Fruit fly (Drosophila melanogaster) whole organism, adult: Measurements from ENCODE around the gene HGTX.

Experiments
- CG11617 ChIP-seq: fragments of 200-800 bp; sonication (Bioruptor generic); optimal IDR thresholded peaks from 2 replicates; lab custom pipeline; 2017; ENCODE audit warnings: mild to moderate bottlenecking, missing biosample characterization, missing genetic modification reagents, missing genetic modification characterization
- CG12768 ChIP-seq: fragments of 200-800 bp; sonication (Bioruptor generic); optimal IDR thresholded peaks from 2 replicates; lab custom pipeline; 2017; ENCODE audit warnings: missing biosample characterization, missing genetic modification characterization, mild to moderate bottlenecking, moderate library complexity, missing genetic modification reagents
- CG14711 ChIP-seq: fragments of 200-800 bp; sonication (Bioruptor generic); optimal IDR thresholded peaks from 2 replicates; lab custom pipeline; 2018; ENCODE audit warnings: missing biosample characterization, mild to moderate bottlenecking, missing genetic modification characterization, moderate library complexity
- CG1620 ChIP-seq: fragments of 200-800 bp; sonication (Bioruptor generic); optimal IDR thresholded peaks from 2 replicates; lab custom pipeline; 2016; ENCODE audit warnings: missing biosample characterization, missing genetic modification characterization
- CG33017 ChIP-seq: fragments of 200-800 bp; sonication (Bioruptor generic); optimal IDR thresholded peaks from 2 replicates; lab custom pipeline; 2018; ENCODE audit warnings: missing biosample characterization, mild to moderate bottlenecking, missing genetic modification characterization, moderate library complexity
- CG5204 ChIP-seq: fragments of 200-800 bp; sonication (Bioruptor generic); optimal IDR thresholded peaks from 2 replicates; lab custom pipeline; 2016; ENCODE audit warnings: missing biosample characterization, missing genetic modification characterization
- CG7045 ChIP-seq: fragments of 200-800 bp; sonication (Bioruptor generic); optimal IDR thresholded peaks from 2 replicates; lab custom pipeline; 2017; ENCODE audit warnings: missing biosample characterization, mild to moderate bottlenecking, missing genetic modification characterization
- CG7101 ChIP-seq: fragments of 200-800 bp; sonication (Bioruptor generic); optimal IDR thresholded peaks from 2 replicates; lab custom pipeline; 2018; ENCODE audit warnings: missing biosample characterization, mild to moderate bottlenecking, missing genetic modification characterization, moderate library complexity
- Clk ChIP-seq: fragments of 200-800 bp; sonication (Bioruptor generic); optimal IDR thresholded peaks from 2 replicates; lab custom pipeline; 2017; ENCODE audit warnings: missing biosample characterization, missing genetic modification characterization
- Crg-1 ChIP-seq: fragments of 200-800 bp; sonication (Bioruptor generic); optimal IDR thresholded peaks from 2 replicates; lab custom pipeline; 2016; ENCODE audit warnings: missing biosample characterization, missing genetic modification characterization
- Hr96 ChIP-seq: fragments of 200-800 bp; sonication (Bioruptor generic); optimal IDR thresholded peaks from 2 replicates; lab custom pipeline; 2016; ENCODE audit warnings: missing biosample characterization, missing genetic modification characterization
- Mnt ChIP-seq: fragments of 200-800 bp; sonication (Bioruptor generic); optimal IDR thresholded peaks from 2 replicates; lab custom pipeline; 2016; ENCODE audit warnings: missing biosample characterization, mild to moderate bottlenecking, missing genetic modification characterization
- bab1 ChIP-seq: fragments of 200-800 bp; sonication (Bioruptor generic); optimal IDR thresholded peaks from 3 replicates; lab custom pipeline; 2019; ENCODE audit warnings: missing biosample characterization, mild to moderate bottlenecking, missing genetic modification characterization, moderate library complexity
- cic ChIP-seq: fragments of 200-800 bp; sonication (Bioruptor generic); optimal IDR thresholded peaks from 2 replicates; lab custom pipeline; 2017; ENCODE audit warnings: missing biosample characterization, mild to moderate bottlenecking, missing genetic modification characterization, moderate library complexity
- cnc ChIP-seq, 2 experiments: fragments of >200 bp; optimal IDR thresholded peaks; 2 replicates each; lab custom pipeline; 2017
- kay ChIP-seq: fragments of 200-800 bp; sonication (Bioruptor generic); peaks from one replicate; lab custom pipeline; 2016; ENCODE audit warnings: missing biosample characterization, missing genetic modification characterization, borderline replicate concordance
- ovo ChIP-seq: fragments of 200-800 bp; sonication (Bioruptor generic); optimal IDR thresholded peaks from 2 replicates; lab custom pipeline; 2016; ENCODE audit warnings: missing biosample characterization, missing genetic modification characterization
- pad ChIP-seq: fragments of 200-800 bp; sonication (Bioruptor generic); optimal IDR thresholded peaks from 3 replicates; lab custom pipeline; 2017; ENCODE audit warnings: missing biosample characterization, missing genetic modification characterization, mild to moderate bottlenecking, moderate library complexity, missing genetic modification reagents
- tj ChIP-seq: fragments of 200-800 bp; sonication (Bioruptor generic); optimal IDR thresholded peaks from 3 replicates; lab custom pipeline; 2017; ENCODE audit warnings: missing biosample characterization, mild to moderate bottlenecking, missing genetic modification characterization, moderate library complexity
- toe ChIP-seq: fragments of 200-800 bp; sonication (Bioruptor generic); optimal IDR thresholded peaks from 2 replicates; lab custom pipeline; 2016; ENCODE audit warnings: missing biosample characterization, missing genetic modification characterization

The HGTX gene

DNA sequence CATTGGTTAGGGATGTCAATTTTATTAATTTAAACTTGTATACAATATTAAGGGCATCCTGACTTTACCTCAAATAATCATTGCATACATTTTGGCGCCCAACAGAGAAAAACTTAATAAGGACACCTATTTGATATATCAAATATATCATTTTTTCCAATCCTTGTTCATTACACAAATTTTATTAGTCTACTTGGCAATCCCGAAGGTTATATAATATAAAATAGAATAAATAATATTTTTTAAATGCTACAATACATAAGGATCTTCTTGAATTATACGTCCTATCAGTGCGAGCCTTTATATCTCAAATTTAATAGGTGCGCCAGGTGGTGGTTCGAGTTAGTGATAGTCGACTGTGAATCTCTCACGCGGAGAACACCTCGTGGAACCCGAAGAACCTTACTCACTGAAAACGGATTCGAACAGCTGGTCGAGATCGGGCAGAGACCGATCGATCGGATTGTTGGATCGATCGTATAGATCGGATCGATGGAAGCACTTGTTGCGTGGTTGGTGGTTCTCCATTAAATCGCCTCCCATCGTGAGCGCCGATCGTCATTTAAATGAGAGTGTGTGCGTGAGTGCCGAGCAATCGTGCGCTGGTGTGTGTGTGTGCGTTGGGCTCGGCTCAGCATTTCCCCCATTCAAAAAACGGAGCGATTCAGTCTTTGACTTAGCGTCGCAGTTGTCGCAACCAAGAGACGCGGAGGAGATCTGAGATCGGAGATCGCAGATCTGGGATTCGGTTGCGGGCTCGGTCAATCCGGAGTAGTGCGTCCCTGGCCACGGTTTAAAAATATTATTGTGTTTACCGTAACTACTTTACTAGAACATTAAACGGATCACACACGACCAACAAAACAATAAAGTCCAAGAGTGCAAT lies 14.7 kb upstream of the HGTX start, which contains the start of gene shd:
shd (plus strand) TSS at position 667 of the 886 bp plus-strand sequence.
- no peak for TF ChIP-seq CG12768 (GFP tag; lab: Kevin White, UChicago)
- peak; percentile 46 for TF ChIP-seq tj
- peak; percentile 19 for TF ChIP-seq kay (GFP tag; lab: Kevin White, UChicago)
- TF ChIP-seq cic (GFP tag; lab: Kevin White, UChicago): peak; percentile 47

DNA sequence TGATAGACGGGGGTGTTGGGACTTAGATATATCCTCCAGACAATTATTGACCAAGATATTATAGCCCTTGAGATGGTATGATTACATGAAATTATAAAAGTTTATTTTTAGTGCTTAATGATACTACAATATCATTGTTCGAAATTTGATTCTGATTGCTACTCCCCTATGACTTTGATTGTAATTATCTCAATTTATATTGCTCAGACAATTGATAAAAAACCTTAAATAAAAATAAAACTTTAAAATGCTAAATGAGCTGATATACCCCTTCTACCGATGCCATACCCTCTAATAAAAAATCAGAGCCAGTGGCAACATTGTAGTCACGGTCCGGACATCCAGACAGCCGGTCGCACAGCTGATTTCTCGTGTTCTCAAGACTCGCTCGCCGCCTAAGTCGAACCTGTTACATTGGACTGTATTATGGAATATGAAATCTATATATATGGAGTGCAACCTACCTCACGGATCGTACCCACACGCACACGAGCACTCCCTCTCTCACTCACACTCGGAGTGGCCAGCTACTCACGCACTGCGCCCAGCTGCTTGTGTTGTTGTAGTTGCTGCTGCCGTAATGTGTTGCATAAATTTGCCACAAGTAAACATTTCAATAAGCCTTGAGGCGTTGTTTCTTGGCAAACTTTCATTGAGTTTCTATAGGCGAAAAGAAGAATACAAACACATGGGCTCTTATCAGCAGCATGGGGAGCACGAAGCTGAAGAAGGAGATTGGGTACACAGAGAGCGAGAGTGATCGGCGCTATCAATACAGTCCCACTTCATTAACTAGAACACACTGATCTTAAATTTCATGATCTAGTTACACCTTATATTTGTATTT lies 13.8 kb upstream of the HGTX start:
- TF ChIP-seq tj: no peak
- no peak for TF ChIP-seq CG7101
- no peak for TF ChIP-seq CG11617 (GFP tag; lab: Kevin White, UChicago)
- no peak for TF ChIP-seq Crg-1
- TF ChIP-seq CG7045 (GFP tag; lab: Kevin White, UChicago): no peak
- no peak for TF ChIP-seq CG14711 (tag; lab: Kevin White, UChicago)
- TF ChIP-seq cic (GFP tag; lab: Kevin White, UChicago): no peak
- no peak for TF ChIP-seq toe (GFP tag; lab: Kevin White, UChicago)
- no peak for TF ChIP-seq CG5204 (GFP tag; lab: Kevin White, UChicago)
- no peak for TF ChIP-seq cnc (optimal IDR thresholded peaks at IDR 0.05; lab: Kevin White, UChicago)
- TF ChIP-seq Hr96 (GFP tag; lab: Kevin White, UChicago): no peak
- TF ChIP-seq pad (GFP tag; lab: Kevin White, UChicago): no peak
- no peak for TF ChIP-seq bab1 (GFP tag; lab: Kevin White, UChicago)
- no peak for TF ChIP-seq CG33017 (tag; lab: Kevin White, UChicago)
- TF ChIP-seq Clk: no peak
- TF ChIP-seq ovo (GFP tag; lab: Kevin White, UChicago): no peak

DNA sequence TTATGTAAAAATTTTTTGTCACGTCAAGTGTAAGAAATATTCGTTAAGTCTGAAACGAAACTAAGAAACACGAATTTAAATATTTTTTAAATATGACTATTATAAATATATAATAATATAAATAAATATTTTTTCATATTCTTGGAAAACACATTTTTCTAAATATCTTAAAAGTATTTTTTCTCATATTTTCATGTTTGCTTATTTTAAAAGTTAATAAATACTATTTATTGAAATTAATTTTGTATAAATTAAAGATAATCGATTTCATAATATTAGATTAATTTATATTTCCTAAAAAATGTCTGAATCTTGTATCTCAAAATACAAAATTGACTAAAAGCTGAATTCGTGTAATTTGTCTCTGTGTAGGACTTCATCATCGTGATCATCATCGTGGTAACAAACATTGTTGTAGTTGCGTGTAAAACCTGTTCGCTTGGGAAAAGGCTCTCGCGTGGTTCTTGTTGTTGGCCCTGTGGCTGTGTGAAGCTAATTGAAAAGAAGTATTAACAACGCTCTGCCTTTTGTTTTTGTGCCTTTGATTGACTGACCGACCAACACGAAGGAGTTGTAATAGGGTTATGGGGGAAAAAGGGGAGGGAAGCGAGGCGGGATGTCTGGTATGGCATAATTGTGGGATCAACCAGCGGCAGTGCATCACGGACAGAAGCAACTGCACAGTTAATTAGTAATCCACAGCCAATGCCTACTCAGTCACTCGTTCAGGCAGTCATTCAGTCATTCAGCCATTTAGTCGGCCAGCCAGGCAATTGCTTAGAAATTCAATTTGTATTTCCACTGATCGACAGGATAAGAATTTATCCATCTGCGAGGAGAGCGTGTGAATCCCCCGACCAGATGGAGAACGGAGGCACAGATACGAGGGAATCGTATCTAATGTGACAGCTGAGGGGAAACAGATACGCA lies 12.3 kb upstream of the HGTX start:
- TF ChIP-seq Crg-1 (no peak), cnc (optimal IDR thresholded peaks at IDR 0.05; lab: Kevin White, UChicago) (no peak), CG11617 (GFP tag; lab: Kevin White, UChicago) (no peak), Clk (no peak), kay (GFP tag; lab: Kevin White, UChicago) (no peak), CG12768 (GFP tag; lab: Kevin White, UChicago) (no peak), cic (GFP tag; lab: Kevin White, UChicago) (no peak), ovo (GFP tag; lab: Kevin White, UChicago) (no peak), pad (GFP tag; lab: Kevin White, UChicago) (no peak), CG33017 (tag; lab: Kevin White, UChicago) (no peak), Mnt (GFP tag; lab: Kevin White, UChicago) (no peak), CG7101 (no peak), CG5204 (GFP tag; lab: Kevin White, UChicago) (no peak), tj (no peak), Hr96 (GFP tag; lab: Kevin White, UChicago) (no peak), bab1 (GFP tag; lab: Kevin White, UChicago) (no peak), CG1620 (no peak)

DNA sequence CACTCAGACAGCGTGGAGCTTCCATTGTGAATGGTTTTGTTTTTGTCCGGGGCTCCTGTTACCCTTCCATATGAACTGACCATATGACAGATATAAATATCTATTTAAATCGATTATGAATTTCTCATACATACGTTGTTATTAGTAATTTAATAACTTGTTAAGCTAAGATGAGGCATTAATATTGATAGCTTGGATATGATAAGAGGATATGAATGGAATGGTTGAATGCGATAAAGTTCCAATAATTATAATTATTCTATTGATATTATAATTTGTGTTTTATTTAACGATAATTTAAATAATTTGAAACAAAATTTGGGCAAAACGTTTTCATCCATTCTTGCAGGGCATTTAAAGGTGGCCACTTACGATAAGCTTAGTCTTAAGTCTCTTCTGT lies 11.1 kb upstream of the HGTX start:
- TF ChIP-seq cnc (optimal IDR thresholded peaks at IDR 0.05; lab: Kevin White, UChicago) (no peak), tj (no peak), CG5204 (GFP tag; lab: Kevin White, UChicago) (no peak), cic (GFP tag; lab: Kevin White, UChicago) (no peak), ovo (GFP tag; lab: Kevin White, UChicago) (no peak), Hr96 (GFP tag; lab: Kevin White, UChicago) (no peak), CG7101 (no peak), CG1620 (no peak), Mnt (GFP tag; lab: Kevin White, UChicago) (no peak), toe (GFP tag; lab: Kevin White, UChicago) (no peak), CG11617 (GFP tag; lab: Kevin White, UChicago) (no peak)

DNA sequence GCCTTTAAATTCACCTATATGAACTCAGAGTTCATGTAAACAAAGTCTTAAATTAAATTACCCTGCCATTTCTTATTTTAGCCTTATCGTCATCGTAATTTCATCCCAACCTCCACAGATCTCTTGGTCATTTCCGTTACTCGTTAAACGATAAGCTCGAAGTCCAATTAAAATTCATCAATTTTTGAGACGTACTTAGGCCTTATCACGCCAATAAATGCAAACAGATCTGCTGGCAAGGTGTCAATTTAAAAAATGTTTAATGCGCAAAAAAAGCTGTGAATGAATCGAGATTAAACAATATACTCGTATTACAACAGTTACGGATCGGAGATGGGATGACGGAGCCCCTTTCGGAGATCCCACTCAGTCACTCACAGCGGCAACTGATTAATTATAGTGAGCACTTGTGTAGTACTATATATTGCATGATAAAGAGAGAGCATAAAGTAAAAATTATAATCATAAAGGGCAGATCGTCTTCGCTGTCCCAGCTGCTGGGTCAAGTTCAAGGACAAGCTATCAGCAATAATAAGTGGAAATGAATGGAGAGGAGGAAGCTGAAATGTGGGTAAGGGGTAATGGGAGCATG lies 9.9 kb upstream of the HGTX start:
- peak; percentile 10 for TF ChIP-seq tj
- TF ChIP-seq toe (GFP tag; lab: Kevin White, UChicago): no peak
- peak; percentile 86 for TF ChIP-seq cic (GFP tag; lab: Kevin White, UChicago)
- TF ChIP-seq CG11617 (GFP tag; lab: Kevin White, UChicago): no peak
- TF ChIP-seq CG12768 (GFP tag; lab: Kevin White, UChicago): no peak
